Worm (Caenorhabditis elegans) whole organism, L4 larva: ENCODE results near the gene F55A4.7.

ENCODE experiments used
- F37D6.2 ChIP-seq: sonication (generic microtip); optimal IDR thresholded peaks from 2 replicates; lab custom pipeline; 2016; ENCODE audit warnings: mild to moderate bottlenecking, missing genetic modification characterization, missing compliant biosample characterization
- F44E2.7 ChIP-seq: fragments of 200-800 bp; sonication (Bioruptor generic); IDR thresholded peaks from 2 replicates; pipeline ENCODE4 v2.1.2; 2022; ENCODE audit warnings: missing genetic modification characterization, missing compliant biosample characterization
- F49E8.2 ChIP-seq: sonication (generic microtip); optimal IDR thresholded peaks from 2 replicates; lab custom pipeline; 2016; ENCODE audit warnings: missing compliant biosample characterization, mild to moderate bottlenecking, missing genetic modification characterization, borderline replicate concordance
- T26A8.4 ChIP-seq: fragments of 200-800 bp; sonication (Bioruptor generic); IDR thresholded peaks from 2 replicates; pipeline ENCODE4 v1.3.6; 2022; ENCODE audit warnings: missing genetic modification characterization, missing compliant biosample characterization
- aha-1 ChIP-seq: fragments of 150-350 bp; peaks from one replicate; lab custom pipeline; 2014; ENCODE audit warnings: missing biosample characterization, missing genetic modification characterization
- attf-4 ChIP-seq: sonication (generic microtip); optimal IDR thresholded peaks from 3 replicates; lab custom pipeline; 2017; ENCODE audit warnings: missing biosample characterization, missing genetic modification characterization
- ceh-20 ChIP-seq: fragments of 200-800 bp; sonication (Bioruptor generic); IDR thresholded peaks from 2 replicates; pipeline ENCODE4 v1.3.6; 2022; ENCODE audit warnings: missing genetic modification reagents, missing genetic modification characterization, missing compliant biosample characterization
- daf-16 ChIP-seq, 3 experiments: sonication (generic microtip); optimal IDR thresholded peaks; 2 replicates each; lab custom pipeline; 2016 to 2017; ENCODE audit warnings: missing genetic modification characterization in 3 of 3, missing genetic modification reagents in 3 of 3, mild to moderate bottlenecking in 2 of 3, missing compliant biosample characterization in 2 of 3, missing biosample characterization in 1 of 3, moderate library complexity in 1 of 3
- duxl-1 ChIP-seq: sonication (generic microtip); optimal IDR thresholded peaks from 2 replicates; lab custom pipeline; 2016; ENCODE audit warnings: mild to moderate bottlenecking, missing genetic modification characterization, moderate library complexity, missing compliant biosample characterization; ENCODE audit not compliant: poor library complexity
- fkh-10 ChIP-seq: fragments of 150-350 bp; optimal IDR thresholded peaks from 2 replicates; lab custom pipeline; 2014; ENCODE audit warnings: missing biosample characterization, missing genetic modification reagents, missing genetic modification characterization
- hlh-11 ChIP-seq: fragments of 200-800 bp; sonication (Bioruptor generic); optimal IDR thresholded peaks from 2 replicates; lab custom pipeline; 2018; ENCODE audit warnings: mild to moderate bottlenecking, missing genetic modification characterization, missing compliant biosample characterization
- hlh-30 ChIP-seq: sonication (generic microtip); optimal IDR thresholded peaks from 2 replicates; lab custom pipeline; 2017; ENCODE audit warnings: antibody characterized with exemption, mild to moderate bottlenecking, missing genetic modification characterization, missing compliant biosample characterization; ENCODE audit not compliant: insufficient read depth
- lin-38 ChIP-seq: fragments of 200-800 bp; sonication (Bioruptor generic); IDR thresholded peaks from 2 replicates; pipeline ENCODE4 v1.3.6; 2022; ENCODE audit warnings: missing genetic modification reagents, missing genetic modification characterization, missing compliant biosample characterization
- lsy-2 ChIP-seq, 2 experiments: fragments of 150-350 bp in 1 of 2; sonication (generic microtip) in 1 of 2; optimal IDR thresholded peaks; 2 replicates each; lab custom pipeline; 2014 to 2017; ENCODE audit warnings: missing biosample characterization in 2 of 2, missing genetic modification characterization in 2 of 2
- mep-1 ChIP-seq: fragments of 150-350 bp; sonication (generic microtip); optimal IDR thresholded peaks from 3 replicates; lab custom pipeline; 2014; ENCODE audit warnings: missing biosample characterization, missing genetic modification characterization
- mes-2 ChIP-seq: sonication (generic microtip); optimal IDR thresholded peaks from 2 replicates; lab custom pipeline; 2016; ENCODE audit warnings: missing genotype, mild to moderate bottlenecking, missing genetic modification characterization, missing compliant biosample characterization; ENCODE audit not compliant: poor library complexity, severe bottlenecking
- mxl-3 ChIP-seq: fragments of 200-800 bp; sonication (Bioruptor generic); optimal IDR thresholded peaks from 2 replicates; lab custom pipeline; 2018; ENCODE audit warnings: mild to moderate bottlenecking, missing genetic modification characterization, missing compliant biosample characterization
- nhr-11 ChIP-seq: fragments of 150-350 bp; optimal IDR thresholded peaks from 2 replicates; lab custom pipeline; 2014; ENCODE audit warnings: missing biosample characterization, missing genetic modification characterization
- nhr-25 ChIP-seq: sonication (generic microtip); optimal IDR thresholded peaks from 2 replicates; lab custom pipeline; 2017; ENCODE audit warnings: missing genetic modification characterization, mild to moderate bottlenecking, missing compliant biosample characterization, antibody characterized with exemption, moderate library complexity, borderline replicate concordance; ENCODE audit not compliant: insufficient read depth
- nhr-28 ChIP-seq: fragments of 150-350 bp; optimal IDR thresholded peaks from 2 replicates; lab custom pipeline; 2014; ENCODE audit warnings: missing biosample characterization, missing genetic modification characterization
- nhr-48 ChIP-seq: sonication (generic microtip); optimal IDR thresholded peaks from 2 replicates; lab custom pipeline; 2016; ENCODE audit warnings: mild to moderate bottlenecking, missing genetic modification characterization, missing compliant biosample characterization
- nhr-76 ChIP-seq: fragments of 150-350 bp; optimal IDR thresholded peaks from 2 replicates; lab custom pipeline; 2014; ENCODE audit warnings: missing biosample characterization, missing genetic modification characterization
- pha-4 ChIP-seq, 2 experiments: fragments of 150-350 bp in 1 of 2; fragments of 200-800 bp in 1 of 2; sonication (Bioruptor generic) in 1 of 2; IDR thresholded peaks in 1 of 2; optimal IDR thresholded peaks in 1 of 2; 2 replicates each; pipeline versions ENCODE4 v1.3.6 to Lab custom; 2014 to 2022; ENCODE audit warnings: missing genetic modification characterization in 2 of 2, missing genetic modification reagents in 2 of 2, missing biosample characterization in 1 of 2, missing compliant biosample characterization in 1 of 2
- pqm-1 ChIP-seq: sonication (generic microtip); optimal IDR thresholded peaks from 2 replicates; lab custom pipeline; 2017; ENCODE audit warnings: missing biosample characterization, missing genetic modification characterization
- rbr-2 ChIP-seq: sonication (generic microtip); optimal IDR thresholded peaks from 2 replicates; lab custom pipeline; 2016; ENCODE audit warnings: missing genotype, missing genetic modification characterization, missing compliant biosample characterization
- set-16 ChIP-seq: fragments of 200-800 bp; sonication (Bioruptor generic); IDR thresholded peaks from 2 replicates; pipeline ENCODE4 v1.3.6; 2022; ENCODE audit warnings: missing genetic modification reagents, missing genetic modification characterization, missing compliant biosample characterization
- spr-3 ChIP-seq: fragments of 200-800 bp; sonication (Bioruptor generic); optimal IDR thresholded peaks from 2 replicates; lab custom pipeline; 2018; ENCODE audit warnings: mild to moderate bottlenecking, missing genetic modification characterization, missing compliant biosample characterization
- unc-62 ChIP-seq, 3 experiments: fragments of 150-350 bp in 1 of 3; sonication (generic microtip); optimal IDR thresholded peaks in 2 of 3; peaks in 1 of 3; 1 replicate in 1 of 3; 2 replicates in 2 of 3; lab custom pipeline; 2014 to 2017; ENCODE audit warnings: missing biosample characterization in 3 of 3, missing genetic modification characterization in 3 of 3, missing genetic modification reagents in 3 of 3, missing genotype in 1 of 3
- zip-11 ChIP-seq: fragments of 200-800 bp; sonication (Bioruptor generic); IDR thresholded peaks from 2 replicates; pipeline ENCODE4 v1.3.6; 2022; ENCODE audit warnings: missing genetic modification characterization, missing compliant biosample characterization

F55A4.7 gene

DNA sequence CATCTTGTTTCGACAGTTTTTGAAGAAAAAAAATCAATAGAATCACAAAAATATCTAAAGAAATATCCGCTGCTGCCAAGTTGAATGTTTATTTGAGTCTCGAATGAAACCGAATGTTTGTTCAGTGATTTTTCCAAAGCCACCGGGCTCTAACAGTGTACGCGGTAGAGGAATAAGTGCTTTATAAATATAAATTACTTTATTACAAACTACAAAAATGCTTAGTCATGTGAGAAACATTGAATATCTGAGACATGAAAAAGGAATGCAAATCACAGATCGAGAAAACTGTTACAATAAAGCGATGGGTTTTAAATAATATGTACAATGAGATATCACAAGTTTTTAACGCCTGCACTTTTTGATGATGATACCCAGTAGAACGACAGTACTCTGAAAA is at the start of gene F55A4.7:
TSS of gene F55A4.7 (minus strand) at position 101 of the 400 bp plus-strand sequence.
- TF ChIP-seq spr-3 (GFP tag; lab: Kevin White, UChicago) (no peak), T26A8.4 (GFP tag; lab: Robert Waterston, UW) (no peak)

DNA sequence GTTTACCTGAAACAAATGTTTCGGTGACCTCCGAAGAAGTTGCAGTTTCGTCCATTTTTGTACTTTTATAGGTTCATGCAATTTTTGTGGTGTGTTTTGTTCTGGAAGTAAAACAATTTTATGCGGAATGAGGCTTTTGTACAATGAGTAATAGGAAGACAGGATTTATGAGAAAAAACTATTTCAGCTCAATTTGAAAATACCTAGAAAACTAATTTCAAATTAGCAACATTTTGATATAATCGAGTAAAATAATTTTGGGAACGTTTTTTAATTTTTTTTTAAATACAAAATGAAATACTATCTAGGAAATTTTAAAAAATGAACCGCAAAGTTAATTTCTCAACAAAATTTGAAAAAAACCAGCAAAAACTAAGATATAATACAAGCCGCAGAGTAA is 49.8 kb upstream of the F55A4.7 start, which contains the start of gene rei-2:
TSS of gene rei-2 (minus strand) at position 101 of the 400 bp plus-strand sequence.
- TF ChIP-seq zip-11 (GFP tag; lab: Robert Waterston, UW) = no peak
- TF ChIP-seq unc-62 (GFP tag; optimal IDR thresholded peaks at IDR 0.05 in 1 of 2; lab: Kevin White, UChicago) = peak in 1 of 2 experiments; percentile 34
- TF ChIP-seq unc-62 (tag; optimal IDR thresholded peaks at IDR 0.05; lab: Kevin White, UChicago) = no peak

DNA sequence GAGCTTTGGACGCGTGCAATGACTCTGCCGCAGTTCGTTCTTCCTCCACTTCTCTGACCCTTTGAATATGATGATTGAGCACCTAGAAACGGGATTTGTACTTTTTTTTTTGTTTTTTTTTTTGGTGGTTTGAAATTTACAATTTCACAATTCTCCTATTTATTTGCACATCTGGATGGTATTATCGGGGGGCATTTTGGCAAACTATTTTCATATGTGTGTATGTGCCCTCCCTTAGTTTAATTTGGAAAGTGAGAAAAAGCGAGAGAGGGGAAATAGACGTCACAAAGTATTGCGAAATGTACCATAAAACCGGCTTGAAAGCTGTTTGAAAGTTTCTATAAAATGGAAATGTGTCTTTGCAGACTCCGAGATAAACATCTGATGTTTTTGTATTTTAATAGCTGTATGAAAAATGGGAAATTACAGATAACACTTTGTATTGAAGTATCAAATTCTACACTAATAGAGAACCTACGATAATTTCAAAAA is 48.2 kb upstream of the F55A4.7 start:
- no peak for TF ChIP-seq hlh-30
- TF ChIP-seq mes-2 (tag; lab: Kevin White, UChicago) = no peak
- TF ChIP-seq nhr-25 = no peak
- no peak for TF ChIP-seq lin-38 (GFP tag; lab: Robert Waterston, UW)
- peak in 1 of 2 experiments; percentile 21 for TF ChIP-seq lsy-2 (tag; optimal IDR thresholded peaks at IDR 0.05; lab: Kevin White, UChicago)
- TF ChIP-seq F49E8.2 (tag; lab: Kevin White, UChicago) = no peak
- TF ChIP-seq mep-1 (tag; lab: Kevin White, UChicago) = peak; percentile 13
- TF ChIP-seq pqm-1 = no peak
- TF ChIP-seq F37D6.2 = no peak
- TF ChIP-seq nhr-76 = no peak
- peak in 1 of 2 experiments; percentile 10 for TF ChIP-seq unc-62 (GFP tag; optimal IDR thresholded peaks at IDR 0.05 in 1 of 2; lab: Kevin White, UChicago)
- no peak for TF ChIP-seq unc-62 (tag; optimal IDR thresholded peaks at IDR 0.05; lab: Kevin White, UChicago)
- TF ChIP-seq rbr-2 (tag; lab: Kevin White, UChicago) = no peak
- no peak for TF ChIP-seq nhr-48

DNA sequence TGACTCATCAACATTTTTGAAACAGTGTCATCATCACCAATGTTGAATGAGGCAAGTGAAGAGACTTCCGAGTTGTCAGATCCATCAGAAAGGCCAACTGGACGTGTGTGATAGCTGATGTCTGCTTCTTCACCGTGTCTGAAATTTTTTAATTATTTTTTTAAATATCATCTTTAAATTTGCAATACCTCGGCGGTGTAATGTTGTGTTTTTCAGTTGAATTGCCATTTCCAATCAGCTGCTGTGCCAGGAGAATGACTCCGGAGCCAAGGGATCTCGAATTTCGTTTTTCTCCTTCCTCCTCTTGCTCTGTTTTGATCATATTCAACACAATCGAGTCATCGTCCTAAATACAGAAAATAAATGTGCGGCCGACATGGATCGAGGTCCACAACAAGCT is 46.8 kb upstream of the F55A4.7 start:
- TF ChIP-seq aha-1 (tag; lab: Kevin White, UChicago) = peak; percentile 6
- no peak for TF ChIP-seq ceh-20 (GFP tag; lab: Robert Waterston, UW)
- no peak for TF ChIP-seq nhr-28
- TF ChIP-seq nhr-25 = no peak
- no peak for TF ChIP-seq attf-4 (tag; lab: Kevin White, UChicago)
- no peak for TF ChIP-seq duxl-1
- TF ChIP-seq unc-62 (GFP tag; optimal IDR thresholded peaks at IDR 0.05 in 1 of 2; lab: Kevin White, UChicago) = peak in 1 of 2 experiments; percentile 96
- no peak for TF ChIP-seq unc-62 (tag; optimal IDR thresholded peaks at IDR 0.05; lab: Kevin White, UChicago)

DNA sequence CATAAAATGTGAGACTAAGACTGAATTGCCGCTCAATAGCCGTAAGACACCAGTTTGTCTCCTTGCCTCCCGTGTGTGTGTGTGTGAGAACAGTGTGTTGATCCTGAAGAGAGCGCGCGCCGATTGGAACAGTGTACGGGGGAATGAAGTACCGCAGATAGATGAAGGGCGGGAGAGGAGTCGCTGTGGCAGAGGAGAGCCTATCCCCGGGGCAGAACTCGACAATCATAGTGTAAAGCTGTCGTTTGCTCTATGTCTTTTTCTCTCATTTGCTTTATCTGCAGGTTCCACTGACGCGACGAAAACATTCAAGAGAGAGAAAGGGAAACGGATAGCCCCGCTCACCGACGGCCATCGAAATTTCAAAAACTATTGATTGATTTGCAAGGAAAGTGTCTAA is 43.7 kb upstream of the F55A4.7 start:
- peak; percentile 19 for TF ChIP-seq mxl-3
- no peak for TF ChIP-seq nhr-11 (tag; lab: Kevin White, UChicago)
- no peak for TF ChIP-seq fkh-10 (GFP tag; lab: Kevin White, UChicago)
- TF ChIP-seq hlh-11 = peak; percentile 24
- TF ChIP-seq pha-4 (GFP tag; IDR thresholded peaks at IDR 0.05; lab: Robert Waterston, UW) = no peak
- TF ChIP-seq pha-4 (tag; optimal IDR thresholded peaks at IDR 0.05; lab: Kevin White, UChicago) = no peak
- TF ChIP-seq F44E2.7 (GFP tag; lab: Robert Waterston, UW) = 0 out of 2 replicates have a peak, but pooled peaks have one; percentile 34
- TF ChIP-seq set-16 (GFP tag; lab: Robert Waterston, UW) = peak; percentile 22; the same call in 1 of the 2 replicates
- no peak for TF ChIP-seq spr-3 (GFP tag; lab: Kevin White, UChicago)
- TF ChIP-seq daf-16 (GFP tag; optimal IDR thresholded peaks at IDR 0.05; lab: Kevin White, UChicago) = peak in 1 of 2 experiments; percentile 23
- TF ChIP-seq daf-16 (tag; optimal IDR thresholded peaks at IDR 0.05; lab: Kevin White, UChicago) = no peak
- TF ChIP-seq mes-2 (tag; lab: Kevin White, UChicago) = peak; percentile 8
